Worm (Caenorhabditis elegans) whole organism, L4 larva: ENCODE data around the gene C46G7.2.

Experiments
- aly-2 ChIP-seq: sonication (generic microtip); optimal IDR thresholded peaks from 2 replicates; lab custom pipeline; 2018; ENCODE audit warnings: missing biosample characterization, missing genetic modification characterization
- lin-15B ChIP-seq: fragments of 150-350 bp; sonication (generic microtip); optimal IDR thresholded peaks from 3 replicates; lab custom pipeline; 2014; ENCODE audit warnings: missing biosample characterization, missing genetic modification characterization
- lir-3 ChIP-seq: sonication (generic microtip); optimal IDR thresholded peaks from 2 replicates; lab custom pipeline; 2016; ENCODE audit warnings: mild to moderate bottlenecking, missing genetic modification characterization, missing compliant biosample characterization
- nhr-10 ChIP-seq: fragments of 150-350 bp; optimal IDR thresholded peaks from 2 replicates; lab custom pipeline; 2014; ENCODE audit warnings: missing biosample characterization, missing genetic modification characterization
- nhr-28 ChIP-seq: fragments of 150-350 bp; optimal IDR thresholded peaks from 2 replicates; lab custom pipeline; 2014; ENCODE audit warnings: missing biosample characterization, missing genetic modification characterization
- pqm-1 ChIP-seq: sonication (generic microtip); optimal IDR thresholded peaks from 2 replicates; lab custom pipeline; 2017; ENCODE audit warnings: missing biosample characterization, missing genetic modification characterization
- unc-62 ChIP-seq, 3 experiments: fragments of 150-350 bp in 1 of 3; sonication (generic microtip); optimal IDR thresholded peaks in 2 of 3; peaks in 1 of 3; 1 replicate in 1 of 3; 2 replicates in 2 of 3; lab custom pipeline; 2014 to 2017; ENCODE audit warnings: missing biosample characterization in 3 of 3, missing genetic modification characterization in 3 of 3, missing genetic modification reagents in 3 of 3, missing genotype in 1 of 3

DNA sequence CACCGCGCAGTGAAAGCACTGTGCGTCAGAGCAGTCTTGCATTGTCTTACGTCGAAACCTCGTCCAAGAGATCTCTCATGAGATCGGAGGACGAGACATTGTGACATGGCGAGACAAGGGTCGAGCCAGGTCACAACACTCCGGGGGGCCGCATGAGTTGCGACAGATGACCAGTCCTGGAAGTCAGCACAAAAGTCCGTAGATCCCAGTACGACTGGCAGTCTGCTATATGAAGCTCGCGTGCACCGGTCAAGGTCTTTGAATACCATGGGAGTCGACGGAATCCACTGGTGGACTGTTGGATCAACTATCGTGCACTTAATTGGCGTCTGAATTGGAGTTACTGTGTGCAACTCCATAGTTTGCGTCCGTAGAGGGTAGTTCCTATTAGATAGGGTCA is 9.3 kb upstream of the C46G7.2 start:
- TF ChIP-seq lin-15B (tag; lab: Kevin White, UChicago) (no peak), nhr-10 (tag; lab: Kevin White, UChicago) (no peak), unc-62 (GFP tag; optimal IDR thresholded peaks at IDR 0.05 in 1 of 2; lab: Kevin White, UChicago) (no peak), unc-62 (tag; optimal IDR thresholded peaks at IDR 0.05; lab: Kevin White, UChicago) (no peak), lir-3 (tag; lab: Kevin White, UChicago) (no peak), pqm-1 (tag; lab: Kevin White, UChicago) (no peak), nhr-28 (tag; lab: Kevin White, UChicago) (no peak), aly-2 (tag; lab: Kevin White, UChicago) (no peak)
